Worm (Caenorhabditis elegans): Measurements from ENCODE around the gene F58E6.8.

- TF ChIP-seq sdc-2 (tag; optimal IDR thresholded peaks at IDR 0.05): no peak
- TF ChIP-seq fax-1 (tag; optimal IDR thresholded peaks at IDR 0.05): no peak
- TF ChIP-seq elt-4 (tag; optimal IDR thresholded peaks at IDR 0.05): no peak
- no peak for TF ChIP-seq ceh-19 (GFP tag; optimal IDR thresholded peaks at IDR 0.05)
- TF ChIP-seq ceh-30 (tag; optimal IDR thresholded peaks at IDR 0.05): no peak
- no peak for TF ChIP-seq hlh-15 (tag; optimal IDR thresholded peaks at IDR 0.05)
- no peak for TF ChIP-seq tbx-2 (tag; optimal IDR thresholded peaks at IDR 0.05)
- no peak for TF ChIP-seq lin-11 (tag; optimal IDR thresholded peaks at IDR 0.05)
- TF ChIP-seq fkh-10 (GFP tag; optimal IDR thresholded peaks at IDR 0.05): no peak
- no peak for TF ChIP-seq rnt-1 (tag; optimal IDR thresholded peaks at IDR 0.05)
- TF ChIP-seq unc-55 (GFP tag; optimal IDR thresholded peaks at IDR 0.05): no peak
- TF ChIP-seq ceh-6 (GFP tag; optimal IDR thresholded peaks at IDR 0.05): no peak
- no peak for TF ChIP-seq syd-9 (tag; optimal IDR thresholded peaks at IDR 0.05)
Measured at ce11 chrV:9794997-9795396, 39.4 kb upstream of the F58E6.8 start.

Measured in whole organism, late embryonic.